Worm (Caenorhabditis elegans) whole organism, L2 larva: ENCODE results near the gene Y56A3A.6.

Experiments
- F13H6.1 ChIP-seq: sonication (generic microtip); optimal IDR thresholded peaks from 2 replicates; lab custom pipeline; 2016; ENCODE audit warnings: missing genetic modification characterization, missing compliant biosample characterization
- blmp-1 ChIP-seq: sonication (generic microtip); optimal IDR thresholded peaks from 2 replicates; lab custom pipeline; 2017; ENCODE audit warnings: missing genetic modification characterization, mild to moderate bottlenecking, missing compliant biosample characterization, antibody characterized with exemption, moderate library complexity; ENCODE audit not compliant: insufficient read depth
- mbf-1 ChIP-seq: sonication (generic microtip); optimal IDR thresholded peaks from 2 replicates; lab custom pipeline; 2017; ENCODE audit warnings: missing biosample characterization, missing genetic modification characterization
- nhr-12 ChIP-seq: fragments of 150-350 bp; optimal IDR thresholded peaks from 2 replicates; lab custom pipeline; 2014; ENCODE audit warnings: missing biosample characterization, missing genetic modification characterization
- nhr-129 ChIP-seq: fragments of 150-350 bp; optimal IDR thresholded peaks from 2 replicates; lab custom pipeline; 2014; ENCODE audit warnings: missing biosample characterization, missing genetic modification characterization
- nhr-237 ChIP-seq: fragments of 150-350 bp; optimal IDR thresholded peaks from 2 replicates; lab custom pipeline; 2014; ENCODE audit warnings: missing biosample characterization, missing genetic modification characterization
- nhr-77 ChIP-seq: fragments of 150-350 bp; optimal IDR thresholded peaks from 2 replicates; lab custom pipeline; 2014; ENCODE audit warnings: missing biosample characterization, missing genetic modification characterization
- skn-1 ChIP-seq: sonication (generic microtip); optimal IDR thresholded peaks from 2 replicates; lab custom pipeline; 2017; ENCODE audit warnings: missing biosample characterization, missing genetic modification characterization
- sma-3 ChIP-seq: sonication (generic microtip); optimal IDR thresholded peaks from 2 replicates; lab custom pipeline; 2016; ENCODE audit warnings: missing genetic modification reagents, missing genetic modification characterization, missing compliant biosample characterization
- unc-55 ChIP-seq: fragments of 150-350 bp; sonication (generic microtip); optimal IDR thresholded peaks from 3 replicates; lab custom pipeline; 2014; ENCODE audit warnings: missing biosample characterization, missing genetic modification reagents, missing genetic modification characterization
- unc-62 ChIP-seq: fragments of 150-350 bp; optimal IDR thresholded peaks from 2 replicates; lab custom pipeline; 2014; ENCODE audit warnings: missing biosample characterization, missing genetic modification reagents, missing genetic modification characterization
- ztf-11 ChIP-seq: sonication (generic microtip); optimal IDR thresholded peaks from 2 replicates; lab custom pipeline; 2017; ENCODE audit warnings: missing biosample characterization, missing genetic modification characterization

- no peak for TF ChIP-seq F13H6.1
- no peak for TF ChIP-seq sma-3
- TF ChIP-seq unc-62 (GFP tag; lab: Kevin White, UChicago): no peak
- no peak for TF ChIP-seq nhr-12 (tag; lab: Kevin White, UChicago)
- TF ChIP-seq ztf-11: no peak
- no peak for TF ChIP-seq blmp-1 (tag; lab: Kevin White, UChicago)
- no peak for TF ChIP-seq unc-55 (GFP tag; lab: Kevin White, UChicago)
- no peak for TF ChIP-seq skn-1 (tag; lab: Kevin White, UChicago)
- no peak for TF ChIP-seq nhr-129 (tag; lab: Kevin White, UChicago)
- no peak for TF ChIP-seq nhr-237
- no peak for TF ChIP-seq mbf-1 (tag; lab: Kevin White, UChicago)
- no peak for TF ChIP-seq nhr-77 (tag; lab: Kevin White, UChicago)
Measured at ce11 chrIII:11902782-11903181, 24.2 kb upstream of the Y56A3A.6 start.
